Fruit fly (Drosophila melanogaster) whole organism, adult: ENCODE results near the gene CG13692.

ENCODE experiments used
- CG11617 ChIP-seq: fragments of 200-800 bp; sonication (Bioruptor generic); optimal IDR thresholded peaks from 2 replicates; lab custom pipeline; 2017; ENCODE audit warnings: mild to moderate bottlenecking, missing biosample characterization, missing genetic modification reagents, missing genetic modification characterization
- CG12768 ChIP-seq: fragments of 200-800 bp; sonication (Bioruptor generic); optimal IDR thresholded peaks from 2 replicates; lab custom pipeline; 2017; ENCODE audit warnings: missing biosample characterization, missing genetic modification characterization, mild to moderate bottlenecking, moderate library complexity, missing genetic modification reagents
- CG14711 ChIP-seq: fragments of 200-800 bp; sonication (Bioruptor generic); optimal IDR thresholded peaks from 2 replicates; lab custom pipeline; 2018; ENCODE audit warnings: missing biosample characterization, mild to moderate bottlenecking, missing genetic modification characterization, moderate library complexity
- CG1620 ChIP-seq: fragments of 200-800 bp; sonication (Bioruptor generic); optimal IDR thresholded peaks from 2 replicates; lab custom pipeline; 2016; ENCODE audit warnings: missing biosample characterization, missing genetic modification characterization
- CG33017 ChIP-seq: fragments of 200-800 bp; sonication (Bioruptor generic); optimal IDR thresholded peaks from 2 replicates; lab custom pipeline; 2018; ENCODE audit warnings: missing biosample characterization, mild to moderate bottlenecking, missing genetic modification characterization, moderate library complexity
- CG5204 ChIP-seq: fragments of 200-800 bp; sonication (Bioruptor generic); optimal IDR thresholded peaks from 2 replicates; lab custom pipeline; 2016; ENCODE audit warnings: missing biosample characterization, missing genetic modification characterization
- CG7045 ChIP-seq: fragments of 200-800 bp; sonication (Bioruptor generic); optimal IDR thresholded peaks from 2 replicates; lab custom pipeline; 2017; ENCODE audit warnings: missing biosample characterization, mild to moderate bottlenecking, missing genetic modification characterization
- CG7101 ChIP-seq: fragments of 200-800 bp; sonication (Bioruptor generic); optimal IDR thresholded peaks from 2 replicates; lab custom pipeline; 2018; ENCODE audit warnings: missing biosample characterization, mild to moderate bottlenecking, missing genetic modification characterization, moderate library complexity
- Clk ChIP-seq: fragments of 200-800 bp; sonication (Bioruptor generic); optimal IDR thresholded peaks from 2 replicates; lab custom pipeline; 2017; ENCODE audit warnings: missing biosample characterization, missing genetic modification characterization
- Crg-1 ChIP-seq: fragments of 200-800 bp; sonication (Bioruptor generic); optimal IDR thresholded peaks from 2 replicates; lab custom pipeline; 2016; ENCODE audit warnings: missing biosample characterization, missing genetic modification characterization
- Hr96 ChIP-seq: fragments of 200-800 bp; sonication (Bioruptor generic); optimal IDR thresholded peaks from 2 replicates; lab custom pipeline; 2016; ENCODE audit warnings: missing biosample characterization, missing genetic modification characterization
- Mnt ChIP-seq: fragments of 200-800 bp; sonication (Bioruptor generic); optimal IDR thresholded peaks from 2 replicates; lab custom pipeline; 2016; ENCODE audit warnings: missing biosample characterization, mild to moderate bottlenecking, missing genetic modification characterization
- bab1 ChIP-seq: fragments of 200-800 bp; sonication (Bioruptor generic); optimal IDR thresholded peaks from 3 replicates; lab custom pipeline; 2019; ENCODE audit warnings: missing biosample characterization, mild to moderate bottlenecking, missing genetic modification characterization, moderate library complexity
- cic ChIP-seq: fragments of 200-800 bp; sonication (Bioruptor generic); optimal IDR thresholded peaks from 2 replicates; lab custom pipeline; 2017; ENCODE audit warnings: missing biosample characterization, mild to moderate bottlenecking, missing genetic modification characterization, moderate library complexity
- cnc ChIP-seq, 2 experiments: fragments of >200 bp; optimal IDR thresholded peaks; 2 replicates each; lab custom pipeline; 2017
- kay ChIP-seq: fragments of 200-800 bp; sonication (Bioruptor generic); peaks from one replicate; lab custom pipeline; 2016; ENCODE audit warnings: missing biosample characterization, missing genetic modification characterization, borderline replicate concordance
- ovo ChIP-seq: fragments of 200-800 bp; sonication (Bioruptor generic); optimal IDR thresholded peaks from 2 replicates; lab custom pipeline; 2016; ENCODE audit warnings: missing biosample characterization, missing genetic modification characterization
- pad ChIP-seq: fragments of 200-800 bp; sonication (Bioruptor generic); optimal IDR thresholded peaks from 3 replicates; lab custom pipeline; 2017; ENCODE audit warnings: missing biosample characterization, missing genetic modification characterization, mild to moderate bottlenecking, moderate library complexity, missing genetic modification reagents
- tj ChIP-seq: fragments of 200-800 bp; sonication (Bioruptor generic); optimal IDR thresholded peaks from 3 replicates; lab custom pipeline; 2017; ENCODE audit warnings: missing biosample characterization, mild to moderate bottlenecking, missing genetic modification characterization, moderate library complexity
- toe ChIP-seq: fragments of 200-800 bp; sonication (Bioruptor generic); optimal IDR thresholded peaks from 2 replicates; lab custom pipeline; 2016; ENCODE audit warnings: missing biosample characterization, missing genetic modification characterization

The CG13692 gene

dm6 chr2L:427338-428234 lies 6.0 kb downstream of the CG13692 start:
- no peak for TF ChIP-seq ovo (GFP tag; lab: Kevin White, UChicago)
- no peak for TF ChIP-seq CG11617 (GFP tag; lab: Kevin White, UChicago)
- no peak for TF ChIP-seq CG5204 (GFP tag; lab: Kevin White, UChicago)
- no peak for TF ChIP-seq cic (GFP tag; lab: Kevin White, UChicago)
- no peak for TF ChIP-seq kay (GFP tag; lab: Kevin White, UChicago)
- no peak for TF ChIP-seq CG33017 (tag; lab: Kevin White, UChicago)
- no peak for TF ChIP-seq toe
- no peak for TF ChIP-seq CG7045 (GFP tag; lab: Kevin White, UChicago)
- TF ChIP-seq CG7101 (tag; lab: Kevin White, UChicago), result no peak
- no peak for TF ChIP-seq cnc (optimal IDR thresholded peaks at IDR 0.05; lab: Kevin White, UChicago)
- TF ChIP-seq CG1620 (GFP tag; lab: Kevin White, UChicago), result no peak

dm6 chr2L:428380-428989 lies 6.9 kb downstream of the CG13692 start:
- TF ChIP-seq toe (no peak), Crg-1 (GFP tag; lab: Kevin White, UChicago) (no peak), CG33017 (tag; lab: Kevin White, UChicago) (no peak)

dm6 chr2L:429680-430484 lies 8.3 kb downstream of the CG13692 start:
- no peak for TF ChIP-seq Clk
- TF ChIP-seq kay (GFP tag; lab: Kevin White, UChicago), result peak; percentile 36
- TF ChIP-seq CG7045 (GFP tag; lab: Kevin White, UChicago), result no peak

DNA sequence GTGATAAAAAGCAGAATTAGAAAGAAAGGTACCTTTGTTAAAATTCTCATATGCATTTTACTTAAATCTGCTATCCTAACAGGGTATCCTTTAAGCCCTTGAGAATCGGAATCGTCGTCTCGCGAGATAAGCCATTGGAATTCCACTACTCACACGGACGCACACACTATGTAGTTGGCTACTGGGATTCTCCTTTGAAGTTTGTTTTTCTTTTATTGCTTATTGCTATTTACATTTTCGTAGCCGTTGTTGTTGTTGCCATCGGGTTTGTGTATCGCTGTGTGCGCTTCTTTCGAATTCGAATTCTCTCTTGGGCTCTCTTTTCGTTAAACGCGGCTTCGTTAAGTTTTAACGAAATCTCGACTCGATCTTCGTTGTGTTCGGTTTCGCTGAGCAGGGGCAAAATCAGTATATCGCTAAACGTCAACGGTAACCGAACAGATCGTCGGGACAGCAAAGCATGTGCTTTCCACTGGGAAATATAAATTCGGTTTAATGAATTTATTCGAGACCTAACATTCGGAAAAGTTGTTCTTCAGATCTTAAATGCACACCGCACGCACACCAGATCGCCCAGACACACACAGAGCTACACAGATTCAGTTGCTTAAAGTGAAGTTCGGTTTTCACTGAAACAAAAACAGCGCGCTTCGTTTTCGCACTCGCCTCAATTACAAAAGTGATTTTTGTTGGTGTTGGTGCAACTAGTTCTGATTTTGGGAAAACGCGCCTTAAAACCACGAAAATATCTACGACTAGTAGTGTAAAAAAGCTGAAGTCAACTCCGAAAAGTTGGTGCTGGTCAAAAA lies 9.5 kb downstream of the CG13692 start, which contains the start of gene ex:
Gene ex (plus strand): TSS at position 408 of the 809 bp plus-strand sequence.
- TF ChIP-seq Clk (peak; percentile 1), Mnt (GFP tag; lab: Kevin White, UChicago) (peak; percentile 87), CG5204 (GFP tag; lab: Kevin White, UChicago) (no peak), cnc (optimal IDR thresholded peaks at IDR 0.05; lab: Kevin White, UChicago) (no peak), kay (GFP tag; lab: Kevin White, UChicago) (no peak), CG7101 (tag; lab: Kevin White, UChicago) (peak; percentile 72), CG11617 (GFP tag; lab: Kevin White, UChicago) (peak; percentile 48), CG14711 (tag; lab: Kevin White, UChicago) (peak; percentile 27), cic (GFP tag; lab: Kevin White, UChicago) (peak; percentile 25), bab1 (peak; percentile 58), tj (GFP tag; lab: Kevin White, UChicago) (peak; percentile 89), ovo (GFP tag; lab: Kevin White, UChicago) (peak; percentile 48), CG12768 (GFP tag; lab: Kevin White, UChicago) (peak; percentile 82), Crg-1 (GFP tag; lab: Kevin White, UChicago) (peak; percentile 30), CG7045 (GFP tag; lab: Kevin White, UChicago) (peak; percentile 60), CG1620 (GFP tag; lab: Kevin White, UChicago) (no peak), CG33017 (tag; lab: Kevin White, UChicago) (peak; percentile 76), pad (GFP tag; lab: Kevin White, UChicago) (peak; percentile 87), toe (no peak)

DNA sequence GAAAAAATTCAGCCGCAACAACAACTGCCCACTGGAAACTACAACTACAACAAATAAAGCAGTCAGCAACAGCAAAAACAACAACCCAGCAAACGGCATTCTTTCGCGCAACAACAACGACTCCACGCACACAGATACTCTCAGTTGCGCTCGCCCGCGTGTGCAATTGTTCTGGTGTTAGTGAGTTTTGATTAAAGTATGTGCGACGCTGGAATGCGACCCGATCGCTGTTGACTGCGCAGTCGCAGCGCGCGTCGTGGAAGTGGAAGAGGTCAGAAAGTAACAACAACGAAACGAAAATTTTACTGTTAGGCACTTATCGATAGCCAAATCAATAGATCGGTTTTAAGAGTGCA lies 10.0 kb downstream of the CG13692 start:
- no peak for TF ChIP-seq Mnt (GFP tag; lab: Kevin White, UChicago)

DNA sequence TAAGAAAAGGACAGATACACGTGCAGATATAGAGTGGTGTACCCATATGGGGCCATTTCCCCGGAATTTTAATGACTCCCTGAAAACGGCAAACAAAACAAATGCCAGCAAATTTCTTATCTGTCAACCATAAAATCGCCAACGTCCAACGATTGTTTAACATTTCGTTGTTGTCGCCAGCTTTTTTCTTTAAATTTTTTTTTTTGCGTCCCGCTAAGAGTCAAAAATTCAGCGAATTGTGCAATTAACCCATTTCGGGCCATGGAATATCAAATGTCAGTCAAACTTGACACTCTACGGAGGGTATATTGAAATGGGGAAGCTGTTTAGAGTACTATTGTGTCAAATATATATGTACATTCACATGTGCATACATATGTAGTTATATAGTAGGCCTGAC lies 10.5 kb downstream of the CG13692 start:
- TF ChIP-seq toe (no peak), CG5204 (GFP tag; lab: Kevin White, UChicago) (no peak), Mnt (GFP tag; lab: Kevin White, UChicago) (no peak), Hr96 (GFP tag; lab: Kevin White, UChicago) (no peak), Crg-1 (GFP tag; lab: Kevin White, UChicago) (no peak), bab1 (peak; percentile 1), tj (GFP tag; lab: Kevin White, UChicago) (peak; percentile 92), CG33017 (tag; lab: Kevin White, UChicago) (no peak)
